Worm (Caenorhabditis elegans) whole organism, late embryonic: ENCODE measurements around the gene Y57G11C.23.
A peak's percentile ranks its signal among the peaks of the same experiment; 100 is the strongest.

Experiments used
- ama-1 ChIP-seq: fragments of 150-350 bp; optimal IDR thresholded peaks from 2 replicates; lab custom pipeline; 2014
- pqm-1 ChIP-seq: sonication (generic microtip); optimal IDR thresholded peaks from 2 replicates; lab custom pipeline; 2016; ENCODE audit warnings: missing genetic modification characterization, missing compliant biosample characterization
- tbx-2 ChIP-seq: sonication (generic microtip); optimal IDR thresholded peaks from 2 replicates; lab custom pipeline; 2016; ENCODE audit warnings: missing genetic modification characterization, missing compliant biosample characterization

DNA sequence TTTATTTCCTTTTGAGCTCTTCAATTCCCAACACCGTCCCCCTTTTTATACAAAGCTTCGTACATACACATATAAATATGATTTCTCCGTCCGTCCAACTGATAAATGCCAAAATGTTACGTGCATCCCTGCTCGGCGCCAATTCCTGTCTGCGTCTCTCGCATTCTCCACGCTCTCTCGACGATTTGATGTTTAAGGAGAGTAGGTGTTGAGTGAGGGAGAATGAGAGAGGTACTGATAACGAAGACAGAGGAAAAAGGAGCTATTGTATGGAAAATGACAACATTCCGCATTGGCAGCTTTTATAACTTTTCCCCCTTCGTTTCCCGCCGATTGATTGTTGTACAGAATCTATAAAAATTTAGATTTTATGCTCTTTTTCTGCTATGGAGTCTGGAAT, 22.2 kb upstream of the Y57G11C.23 start:
- no peak for TF ChIP-seq ama-1 (lab: Kevin White, UChicago)
- peak; percentile 11 for TF ChIP-seq pqm-1 (tag; lab: Kevin White, UChicago)
- no peak for TF ChIP-seq tbx-2 (tag; lab: Kevin White, UChicago)
